Worm (Caenorhabditis elegans) whole organism, mixed stage, embryonic: ENCODE results near the gene uncp-18.

Source experiments
- M03D4.4 ChIP-seq: sonication (generic microtip); optimal IDR thresholded peaks from 2 replicates; lab custom pipeline; 2017; ENCODE audit warnings: mild to moderate bottlenecking, missing genetic modification characterization, missing compliant biosample characterization
- bed-3 ChIP-seq: fragments of 200-800 bp; sonication (Bioruptor generic); optimal IDR thresholded peaks from 3 replicates; lab custom pipeline; 2018; ENCODE audit warnings: mild to moderate bottlenecking, missing genetic modification characterization, moderate library complexity, missing compliant biosample characterization
- blmp-1 ChIP-seq: fragments of 150-350 bp; optimal IDR thresholded peaks from 2 replicates; lab custom pipeline; 2014; ENCODE audit warnings: missing biosample characterization, missing genetic modification characterization
- ceh-39 ChIP-seq: fragments of 150-350 bp; optimal IDR thresholded peaks from 2 replicates; lab custom pipeline; 2014; ENCODE audit warnings: missing biosample characterization, missing genetic modification characterization
- ceh-43 ChIP-seq: fragments of 200-800 bp; sonication (Bioruptor generic); optimal IDR thresholded peaks from 2 replicates; lab custom pipeline; 2018; ENCODE audit warnings: mild to moderate bottlenecking, missing genetic modification characterization, moderate library complexity, missing compliant biosample characterization
- ceh-83 ChIP-seq: fragments of 200-800 bp; sonication (Bioruptor generic); optimal IDR thresholded peaks from 2 replicates; lab custom pipeline; 2018; ENCODE audit warnings: mild to moderate bottlenecking, missing genetic modification characterization, missing compliant biosample characterization
- ces-1 ChIP-seq: fragments of 150-350 bp; optimal IDR thresholded peaks from 2 replicates; lab custom pipeline; 2014; ENCODE audit warnings: missing biosample characterization, missing genetic modification reagents, missing genetic modification characterization
- cnd-1 ChIP-seq: fragments of 200-800 bp; sonication (Bioruptor generic); optimal IDR thresholded peaks from 2 replicates; lab custom pipeline; 2018; ENCODE audit warnings: mild to moderate bottlenecking, missing genetic modification characterization, missing compliant biosample characterization
- drap-1 ChIP-seq: fragments of 200-800 bp; sonication (Bioruptor generic); optimal IDR thresholded peaks from 3 replicates; lab custom pipeline; 2018; ENCODE audit warnings: mild to moderate bottlenecking, missing genetic modification characterization, missing compliant biosample characterization
- elt-1 ChIP-seq: sonication (generic microtip); optimal IDR thresholded peaks from 2 replicates; lab custom pipeline; 2017; ENCODE audit warnings: missing genetic modification characterization, mild to moderate bottlenecking, missing compliant biosample characterization, antibody characterized with exemption, moderate library complexity, borderline replicate concordance; ENCODE audit not compliant: insufficient read depth
- elt-3 ChIP-seq: fragments of 150-350 bp; optimal IDR thresholded peaks from 2 replicates; lab custom pipeline; 2014; ENCODE audit warnings: missing biosample characterization, missing genetic modification characterization
- flh-1 ChIP-seq: fragments of 200-800 bp; sonication (Bioruptor generic); optimal IDR thresholded peaks from 2 replicates; lab custom pipeline; 2018; ENCODE audit warnings: mild to moderate bottlenecking, missing genetic modification characterization, moderate library complexity, missing compliant biosample characterization
- ham-2 ChIP-seq: fragments of 200-800 bp; sonication (Bioruptor generic); optimal IDR thresholded peaks from 2 replicates; lab custom pipeline; 2018; ENCODE audit warnings: mild to moderate bottlenecking, missing genetic modification characterization, missing compliant biosample characterization
- hlh-1 ChIP-seq: fragments of 150-350 bp; optimal IDR thresholded peaks from 2 replicates; lab custom pipeline; 2014; ENCODE audit warnings: missing biosample characterization, missing genetic modification reagents, missing genetic modification characterization
- lin-13 ChIP-seq: fragments of 150-350 bp; optimal IDR thresholded peaks from 2 replicates; lab custom pipeline; 2014; ENCODE audit warnings: missing biosample characterization, missing genetic modification characterization
- lin-32 ChIP-seq: fragments of 200-800 bp; sonication (Bioruptor generic); optimal IDR thresholded peaks from 2 replicates; lab custom pipeline; 2018; ENCODE audit warnings: mild to moderate bottlenecking, missing genetic modification characterization, missing compliant biosample characterization
- lsy-2 ChIP-seq: fragments of 150-350 bp; optimal IDR thresholded peaks from 2 replicates; lab custom pipeline; 2014; ENCODE audit warnings: missing biosample characterization, missing genetic modification characterization
- mab-5 ChIP-seq: fragments of 150-350 bp; optimal IDR thresholded peaks from 2 replicates; lab custom pipeline; 2014; ENCODE audit warnings: missing biosample characterization, missing genetic modification characterization
- mep-1 ChIP-seq: fragments of 150-350 bp; optimal IDR thresholded peaks from 2 replicates; lab custom pipeline; 2017; ENCODE audit warnings: missing biosample characterization, missing genetic modification reagents, missing genetic modification characterization, inconsistent platforms
- mls-2 ChIP-seq: sonication (generic microtip); optimal IDR thresholded peaks from 2 replicates; lab custom pipeline; 2016; ENCODE audit warnings: mild to moderate bottlenecking, missing genetic modification characterization, moderate library complexity, missing compliant biosample characterization
- nhr-12 ChIP-seq: fragments of 150-350 bp; optimal IDR thresholded peaks from 2 replicates; lab custom pipeline; 2014; ENCODE audit warnings: missing biosample characterization, missing genetic modification characterization
- nhr-2 ChIP-seq: fragments of 150-350 bp; optimal IDR thresholded peaks from 2 replicates; lab custom pipeline; 2014; ENCODE audit warnings: missing biosample characterization, missing genetic modification characterization
- nhr-237 ChIP-seq: fragments of 150-350 bp; optimal IDR thresholded peaks from 2 replicates; lab custom pipeline; 2014; ENCODE audit warnings: missing biosample characterization, missing genetic modification characterization
- nhr-28 ChIP-seq: fragments of 150-350 bp; optimal IDR thresholded peaks from 2 replicates; lab custom pipeline; 2014; ENCODE audit warnings: missing biosample characterization, missing genetic modification characterization
- nhr-76 ChIP-seq: sonication (generic microtip); optimal IDR thresholded peaks from 2 replicates; lab custom pipeline; 2017; ENCODE audit warnings: missing biosample characterization, missing genetic modification characterization
- pha-4 ChIP-seq: fragments of 150-350 bp; optimal IDR thresholded peaks from 2 replicates; lab custom pipeline; 2018; ENCODE audit warnings: missing biosample characterization, missing genetic modification reagents, missing genetic modification characterization
- sem-2 ChIP-seq: fragments of 200-800 bp; sonication (Bioruptor generic); optimal IDR thresholded peaks from 2 replicates; lab custom pipeline; 2018; ENCODE audit warnings: mild to moderate bottlenecking, missing genetic modification characterization, missing compliant biosample characterization
- snpc-4 ChIP-seq: fragments of 150-350 bp; optimal IDR thresholded peaks from 2 replicates; lab custom pipeline; 2014; ENCODE audit warnings: missing biosample characterization, missing genetic modification characterization
- sptf-1 ChIP-seq: sonication (generic microtip); optimal IDR thresholded peaks from 2 replicates; lab custom pipeline; 2017; ENCODE audit warnings: mild to moderate bottlenecking, missing genetic modification characterization, moderate library complexity, missing compliant biosample characterization
- tbx-8 ChIP-seq: fragments of 200-800 bp; sonication (Bioruptor generic); optimal IDR thresholded peaks from 2 replicates; lab custom pipeline; 2018; ENCODE audit warnings: mild to moderate bottlenecking, missing genetic modification characterization, moderate library complexity, missing compliant biosample characterization
- unc-120 ChIP-seq: sonication (generic microtip); optimal IDR thresholded peaks from 2 replicates; lab custom pipeline; 2017; ENCODE audit warnings: missing genetic modification characterization, missing compliant biosample characterization; ENCODE audit not compliant: poor library complexity, severe bottlenecking
- unc-39 ChIP-seq: fragments of 150-350 bp; optimal IDR thresholded peaks from 2 replicates; lab custom pipeline; 2014; ENCODE audit warnings: missing biosample characterization, missing genetic modification characterization
- unc-62 ChIP-seq: fragments of 150-350 bp; optimal IDR thresholded peaks from 2 replicates; lab custom pipeline; 2014; ENCODE audit warnings: missing biosample characterization, missing genetic modification reagents, missing genetic modification characterization
- zip-8 ChIP-seq: fragments of 150-350 bp; optimal IDR thresholded peaks from 2 replicates; lab custom pipeline; 2014; ENCODE audit warnings: missing biosample characterization, missing genetic modification characterization
- ztf-11 ChIP-seq: fragments of 150-350 bp; optimal IDR thresholded peaks from 2 replicates; lab custom pipeline; 2014; ENCODE audit warnings: missing biosample characterization, missing genetic modification characterization

uncp-18 gene

ce11 chrIV:390279-390678 is at the start of gene uncp-18, which contains the start of gene ears-2:
TSS of gene uncp-18 (plus strand) at chrIV:390560.
TSS of gene ears-2 (minus strand) at chrIV:390468.
- TF ChIP-seq pha-4 (tag; lab: Kevin White, UChicago) (peak; percentile 98), nhr-28 (tag; lab: Kevin White, UChicago) (no peak), lin-13 (tag; lab: Kevin White, UChicago) (peak; percentile 97), cnd-1 (tag; lab: Kevin White, UChicago) (peak; percentile 98), elt-3 (no peak), elt-1 (tag; lab: Kevin White, UChicago) (peak; percentile 14), sptf-1 (tag; lab: Kevin White, UChicago) (peak; percentile 99), ceh-83 (GFP tag; lab: Kevin White, UChicago) (peak; percentile 98), ceh-39 (tag; lab: Kevin White, UChicago) (peak; percentile 83), drap-1 (GFP tag; lab: Kevin White, UChicago) (peak; percentile 97), nhr-76 (tag; lab: Kevin White, UChicago) (peak; percentile 97), ceh-43 (GFP tag; lab: Kevin White, UChicago) (peak; percentile 96), ces-1 (GFP tag; lab: Kevin White, UChicago) (peak; percentile 87), nhr-237 (peak; percentile 91), unc-62 (GFP tag; lab: Kevin White, UChicago) (peak; percentile 42), bed-3 (GFP tag; lab: Kevin White, UChicago) (peak; percentile 93), lsy-2 (tag; lab: Kevin White, UChicago) (peak; percentile 87), unc-39 (tag; lab: Kevin White, UChicago) (peak; percentile 76), flh-1 (GFP tag; lab: Kevin White, UChicago) (peak; percentile 93), nhr-2 (tag; lab: Kevin White, UChicago) (peak; percentile 58), tbx-8 (GFP tag; lab: Kevin White, UChicago) (peak; percentile 92), mep-1 (tag; lab: Kevin White, UChicago) (peak; percentile 96), zip-8 (tag; lab: Kevin White, UChicago) (no peak), mls-2 (tag; lab: Kevin White, UChicago) (peak; percentile 99), ztf-11 (tag; lab: Kevin White, UChicago) (peak; percentile 95), blmp-1 (tag; lab: Kevin White, UChicago) (peak; percentile 87), unc-120 (tag; lab: Kevin White, UChicago) (peak; percentile 98), sem-2 (GFP tag; lab: Kevin White, UChicago) (peak; percentile 92), ham-2 (GFP tag; lab: Kevin White, UChicago) (peak; percentile 98), hlh-1 (tag; lab: Kevin White, UChicago) (peak; percentile 93), M03D4.4 (peak; percentile 98), nhr-12 (tag; lab: Kevin White, UChicago) (peak; percentile 96), lin-32 (peak; percentile 95), snpc-4 (tag; lab: Kevin White, UChicago) (no peak), mab-5 (tag; lab: Kevin White, UChicago) (peak; percentile 90)

ce11 chrIV:343279-343678 is 47.1 kb upstream of the uncp-18 start:
- TF ChIP-seq elt-3 (no peak), snpc-4 (tag; lab: Kevin White, UChicago) (no peak), sem-2 (GFP tag; lab: Kevin White, UChicago) (no peak), ztf-11 (tag; lab: Kevin White, UChicago) (no peak), drap-1 (GFP tag; lab: Kevin White, UChicago) (no peak), lin-32 (no peak), M03D4.4 (no peak)
- TF ChIP-seq, all 35 proteins: peak for 0

- no peak for TF ChIP-seq blmp-1 (tag; lab: Kevin White, UChicago)
- no peak for TF ChIP-seq mab-5 (tag; lab: Kevin White, UChicago)
- no peak for TF ChIP-seq ham-2 (GFP tag; lab: Kevin White, UChicago)
Observed at ce11 chrIV:364983-365382, 25.4 kb upstream of the uncp-18 start.

- no peak for TF ChIP-seq flh-1 (GFP tag; lab: Kevin White, UChicago)
- no peak for TF ChIP-seq elt-1 (tag; lab: Kevin White, UChicago)
- no peak for TF ChIP-seq tbx-8 (GFP tag; lab: Kevin White, UChicago)
- TF ChIP-seq blmp-1 (tag; lab: Kevin White, UChicago) = peak; percentile 62
- TF ChIP-seq unc-120 (tag; lab: Kevin White, UChicago) = peak; percentile 46
- TF ChIP-seq M03D4.4 = no peak
- TF ChIP-seq ceh-43 (GFP tag; lab: Kevin White, UChicago) = no peak
- no peak for TF ChIP-seq lin-32
- TF ChIP-seq nhr-76 (tag; lab: Kevin White, UChicago) = no peak
- peak; percentile 55 for TF ChIP-seq unc-62 (GFP tag; lab: Kevin White, UChicago)
- TF ChIP-seq mep-1 (tag; lab: Kevin White, UChicago) = peak; percentile 9
- TF ChIP-seq ztf-11 (tag; lab: Kevin White, UChicago) = no peak
- peak; percentile 88 for TF ChIP-seq ces-1 (GFP tag; lab: Kevin White, UChicago)
- TF ChIP-seq, all 35 proteins: peak for 5
Observed at ce11 chrIV:366406-366805, 24.0 kb upstream of the uncp-18 start.
